Worm (Caenorhabditis elegans): ENCODE results near the gene acy-2.

- TF ChIP-seq skn-1 (tag; optimal IDR thresholded peaks at IDR 0.05) = no peak
- TF ChIP-seq nhr-12 (tag; optimal IDR thresholded peaks at IDR 0.05) = no peak
Observed at ce11 chrV:5961516-5961915, 14.3 kb upstream of the acy-2 start, which contains the start of gene mcp-1.

All from whole organism, L1 larva.